Worm (Caenorhabditis elegans): ENCODE measurements around the gene B0554.4.

Gene B0554.4

ce11 chrV:439183-439749 lies 10.3 kb downstream of the B0554.4 start:
- TF ChIP-seq fkh-3 (tag; optimal IDR thresholded peaks at IDR 0.05) (no peak), nfya-1 (tag; optimal IDR thresholded peaks at IDR 0.05; ENCODE audit: borderline replicate concordance, insufficient read depth) (no peak), C06A6.2 (GFP tag; conservative IDR thresholded peaks at IDR 0.05) (no peak), lsy-27 (tag; optimal IDR thresholded peaks at IDR 0.05; ENCODE audit: borderline replicate concordance, insufficient read depth) (no peak), tlf-1 (GFP tag; optimal IDR thresholded peaks at IDR 0.05) (no peak), F22D6.2 (tag; optimal IDR thresholded peaks at IDR 0.05) (no peak), madf-3 (GFP tag; IDR thresholded peaks at IDR 0.05) (no peak), ZK185.1 (tag; optimal IDR thresholded peaks at IDR 0.05; ENCODE audit: poor library complexity, severe bottlenecking) (no peak), egl-18 (GFP tag; IDR thresholded peaks at IDR 0.05) (no peak), die-1 (tag; optimal IDR thresholded peaks at IDR 0.05) (no peak), ama-1 (optimal IDR thresholded peaks at IDR 0.05) (no peak), ama-1 (GFP tag; optimal IDR thresholded peaks at IDR 0.05) (no peak), nhr-80 (tag; optimal IDR thresholded peaks at IDR 0.05) (no peak)

- TF ChIP-seq somi-1 (GFP tag; optimal IDR thresholded peaks at IDR 0.05) (no peak), ceh-58 (GFP tag; IDR thresholded peaks at IDR 0.05) (no peak), lin-35 (GFP tag; optimal IDR thresholded peaks at IDR 0.05) (no peak), Y67H2A.10 (GFP tag; conservative IDR thresholded peaks at IDR 0.05) (no peak), madf-3 (GFP tag; IDR thresholded peaks at IDR 0.05) (no peak), F55B11.4 (tag; optimal IDR thresholded peaks at IDR 0.05; ENCODE audit: borderline replicate concordance, insufficient read depth) (no peak), nhr-27 (tag; optimal IDR thresholded peaks at IDR 0.05) (no peak), dox-1 (GFP tag; IDR thresholded peaks at IDR 0.05) (no peak), C06A6.2 (GFP tag; conservative IDR thresholded peaks at IDR 0.05) (no peak), lir-1 (GFP tag; conservative IDR thresholded peaks at IDR 0.05) (no peak), snpc-1.3 (tag; optimal IDR thresholded peaks at IDR 0.05; ENCODE audit: insufficient read depth) (no peak), madf-6 (GFP tag; IDR thresholded peaks at IDR 0.05) (no peak), nfya-2 (GFP tag; IDR thresholded peaks at IDR 0.05) (no peak)
These were observed 12.0 kb downstream of the B0554.4 start, which contains the start of gene B0554.7 for ce11 chrV:440923-441322. B0554.7 (minus strand) TSS chrV:441023.

- TF ChIP-seq nfyb-1 (GFP tag; IDR thresholded peaks at IDR 0.05): no peak
- TF ChIP-seq mes-4 (tag; optimal IDR thresholded peaks at IDR 0.05): no peak
- TF ChIP-seq ceh-91 (GFP tag; IDR thresholded peaks at IDR 0.05): no peak
- TF ChIP-seq snpc-4 (GFP tag; optimal IDR thresholded peaks at IDR 0.05): no peak
- TF ChIP-seq snpc-4 (tag; optimal IDR thresholded peaks at IDR 0.05): no peak
- TF ChIP-seq snpc-1.1 (tag; optimal IDR thresholded peaks at IDR 0.05; ENCODE audit: insufficient read depth): no peak
- no peak for TF ChIP-seq ZK185.1 (tag; optimal IDR thresholded peaks at IDR 0.05; ENCODE audit: poor library complexity, severe bottlenecking)
- TF ChIP-seq F39B2.1 (GFP tag; IDR thresholded peaks at IDR 0.05): no peak
- TF ChIP-seq lag-1 (GFP tag; IDR thresholded peaks at IDR 0.05): no peak
- TF ChIP-seq K12H6.12 (tag; optimal IDR thresholded peaks at IDR 0.05): no peak
- no peak for TF ChIP-seq Y53G8AR.9 (GFP tag; conservative IDR thresholded peaks at IDR 0.05)
- no peak for TF ChIP-seq cebp-2 (GFP tag; IDR thresholded peaks at IDR 0.05)
- TF ChIP-seq nhr-90 (tag; optimal IDR thresholded peaks at IDR 0.05): no peak
- TF ChIP-seq B0261.1 (tag; optimal IDR thresholded peaks at IDR 0.05): no peak
- no peak for TF ChIP-seq F57A8.1 (GFP tag; optimal IDR thresholded peaks at IDR 0.05)
These were observed 14.2 kb downstream of the B0554.4 start, which contains the start of gene srh-33 for ce11 chrV:443193-443592. srh-33 (minus strand) TSS chrV:443293.
